Worm (Caenorhabditis elegans) whole organism, late embryonic: Measurements from ENCODE around the gene K06H7.1.

Experiments
- C38D4.7 ChIP-seq: fragments of 200-800 bp; sonication (Bioruptor generic); optimal IDR thresholded peaks from 2 replicates; lab custom pipeline; 2018; ENCODE audit warnings: mild to moderate bottlenecking, missing genetic modification characterization, moderate library complexity, missing compliant biosample characterization
- K02D7.2 ChIP-seq: sonication (generic microtip); optimal IDR thresholded peaks from 2 replicates; lab custom pipeline; 2017; ENCODE audit warnings: mild to moderate bottlenecking, missing genetic modification characterization, missing compliant biosample characterization
- T23F11.4 ChIP-seq: fragments of 200-800 bp; sonication (Bioruptor generic); optimal IDR thresholded peaks from 2 replicates; lab custom pipeline; 2018; ENCODE audit warnings: mild to moderate bottlenecking, missing genetic modification characterization, missing compliant biosample characterization
- Y22D7AL.16 ChIP-seq: sonication (generic microtip); optimal IDR thresholded peaks from 2 replicates; lab custom pipeline; 2016; ENCODE audit warnings: missing genetic modification characterization, missing compliant biosample characterization
- ahr-1 ChIP-seq: sonication (generic microtip); optimal IDR thresholded peaks from 2 replicates; lab custom pipeline; 2016; ENCODE audit warnings: missing genetic modification characterization, missing compliant biosample characterization
- ceh-14 ChIP-seq: sonication (generic microtip); optimal IDR thresholded peaks from 2 replicates; lab custom pipeline; 2016; ENCODE audit warnings: missing genotype, missing genetic modification characterization, missing compliant biosample characterization
- ceh-18 ChIP-seq: sonication (generic microtip); optimal IDR thresholded peaks from 2 replicates; lab custom pipeline; 2016; ENCODE audit warnings: missing genetic modification characterization, missing compliant biosample characterization
- ceh-19 ChIP-seq: fragments of 200-800 bp; sonication (Bioruptor generic); optimal IDR thresholded peaks from 2 replicates; lab custom pipeline; 2018; ENCODE audit warnings: mild to moderate bottlenecking, missing genetic modification characterization, missing compliant biosample characterization
- ceh-2 ChIP-seq: sonication (generic microtip); optimal IDR thresholded peaks from 2 replicates; lab custom pipeline; 2016; ENCODE audit warnings: missing genotype, missing genetic modification characterization, missing compliant biosample characterization
- ceh-22 ChIP-seq: sonication (generic microtip); optimal IDR thresholded peaks from 2 replicates; lab custom pipeline; 2017; ENCODE audit warnings: missing biosample characterization, missing genetic modification characterization
- ceh-24 ChIP-seq: sonication (generic microtip); optimal IDR thresholded peaks from 2 replicates; lab custom pipeline; 2016; ENCODE audit warnings: mild to moderate bottlenecking, missing genetic modification characterization, missing compliant biosample characterization
- ceh-30 ChIP-seq: fragments of 150-350 bp; optimal IDR thresholded peaks from 2 replicates; lab custom pipeline; 2014; ENCODE audit warnings: missing biosample characterization, missing genetic modification characterization
- ceh-31 ChIP-seq: sonication (generic microtip); optimal IDR thresholded peaks from 2 replicates; lab custom pipeline; 2016; ENCODE audit warnings: missing genetic modification characterization, missing compliant biosample characterization
- ceh-34 ChIP-seq: sonication (generic microtip); optimal IDR thresholded peaks from 2 replicates; lab custom pipeline; 2016; ENCODE audit warnings: mild to moderate bottlenecking, missing genetic modification characterization, missing compliant biosample characterization
- ceh-45 ChIP-seq: fragments of 200-800 bp; sonication (Bioruptor generic); IDR thresholded peaks from 2 replicates; pipeline ENCODE4 v1.3.6; 2022; ENCODE audit warnings: missing genetic modification reagents, missing genetic modification characterization, missing compliant biosample characterization
- ceh-48 ChIP-seq: sonication (generic microtip); optimal IDR thresholded peaks from 2 replicates; lab custom pipeline; 2016; ENCODE audit warnings: missing genetic modification characterization, inconsistent platforms, missing compliant biosample characterization
- ceh-9 ChIP-seq: sonication (generic microtip); optimal IDR thresholded peaks from 2 replicates; lab custom pipeline; 2016; ENCODE audit warnings: mild to moderate bottlenecking, missing genetic modification characterization, inconsistent platforms, missing compliant biosample characterization
- che-1 ChIP-seq: sonication (generic microtip); optimal IDR thresholded peaks from 2 replicates; lab custom pipeline; 2016; ENCODE audit warnings: mild to moderate bottlenecking, missing genetic modification characterization, missing compliant biosample characterization
- eyg-1 ChIP-seq: sonication (generic microtip); optimal IDR thresholded peaks from 2 replicates; lab custom pipeline; 2016; ENCODE audit warnings: missing genotype, missing genetic modification characterization, missing compliant biosample characterization
- fax-1 ChIP-seq: sonication (generic microtip); optimal IDR thresholded peaks from 2 replicates; lab custom pipeline; 2016; ENCODE audit warnings: missing genotype, missing genetic modification characterization, missing compliant biosample characterization
- fkh-10 ChIP-seq: fragments of 150-350 bp; optimal IDR thresholded peaks from 2 replicates; lab custom pipeline; 2014; ENCODE audit warnings: missing biosample characterization, missing genetic modification reagents, missing genetic modification characterization
- hlh-15 ChIP-seq: sonication (generic microtip); optimal IDR thresholded peaks from 2 replicates; lab custom pipeline; 2016; ENCODE audit warnings: missing genetic modification characterization, missing compliant biosample characterization
- hlh-30 ChIP-seq: sonication (generic microtip); optimal IDR thresholded peaks from 2 replicates; lab custom pipeline; 2017; ENCODE audit warnings: antibody characterized with exemption, missing genetic modification characterization, missing compliant biosample characterization; ENCODE audit not compliant: insufficient read depth
- hlh-6 ChIP-seq: sonication (generic microtip); optimal IDR thresholded peaks from 2 replicates; lab custom pipeline; 2016; ENCODE audit warnings: missing genotype, missing genetic modification characterization, missing compliant biosample characterization
- hlh-8 ChIP-seq: sonication (generic microtip); optimal IDR thresholded peaks from 2 replicates; lab custom pipeline; 2016; ENCODE audit warnings: missing genotype, missing genetic modification characterization, missing compliant biosample characterization
- lin-11 ChIP-seq: fragments of 200-800 bp; sonication (Bioruptor generic); optimal IDR thresholded peaks from 2 replicates; lab custom pipeline; 2018; ENCODE audit warnings: mild to moderate bottlenecking, missing genetic modification characterization, missing compliant biosample characterization
- madf-2 ChIP-seq: sonication (generic microtip); optimal IDR thresholded peaks from 2 replicates; lab custom pipeline; 2017; ENCODE audit warnings: missing genetic modification characterization, missing compliant biosample characterization
- nfya-1 ChIP-seq: sonication (generic microtip); optimal IDR thresholded peaks from 2 replicates; lab custom pipeline; 2017; ENCODE audit warnings: missing genetic modification characterization, mild to moderate bottlenecking, missing compliant biosample characterization, antibody characterized with exemption, moderate library complexity
- nhr-11 ChIP-seq: fragments of 150-350 bp; optimal IDR thresholded peaks from 2 replicates; lab custom pipeline; 2014; ENCODE audit warnings: missing biosample characterization, missing genetic modification characterization
- nhr-232 ChIP-seq: sonication (generic microtip); optimal IDR thresholded peaks from 2 replicates; lab custom pipeline; 2016; ENCODE audit warnings: missing genetic modification characterization, missing compliant biosample characterization
- pag-3 ChIP-seq: sonication (generic microtip); optimal IDR thresholded peaks from 2 replicates; lab custom pipeline; 2016; ENCODE audit warnings: missing compliant biosample characterization, missing genetic modification characterization, borderline replicate concordance
- pat-9 ChIP-seq: fragments of 200-800 bp; sonication (Bioruptor generic); optimal IDR thresholded peaks from 2 replicates; lab custom pipeline; 2018; ENCODE audit warnings: mild to moderate bottlenecking, missing genetic modification characterization, moderate library complexity, missing compliant biosample characterization
- pha-4 ChIP-seq: fragments of 150-350 bp; optimal IDR thresholded peaks from 2 replicates; lab custom pipeline; 2018; ENCODE audit warnings: missing biosample characterization, missing genetic modification reagents, missing genetic modification characterization
- pros-1 ChIP-seq: fragments of 150-350 bp; optimal IDR thresholded peaks from 2 replicates; lab custom pipeline; 2014; ENCODE audit warnings: missing biosample characterization, missing genetic modification reagents, missing genetic modification characterization
- rnt-1 ChIP-seq: sonication (generic microtip); optimal IDR thresholded peaks from 2 replicates; lab custom pipeline; 2016; ENCODE audit warnings: missing genetic modification characterization, missing compliant biosample characterization
- sox-2 ChIP-seq: fragments of 200-800 bp; sonication (Bioruptor generic); IDR thresholded peaks from 2 replicates; pipeline ENCODE4 v1.3.6; 2022; ENCODE audit warnings: missing genetic modification reagents, missing genetic modification characterization, missing compliant biosample characterization
- sox-4 ChIP-seq: sonication (generic microtip); optimal IDR thresholded peaks from 2 replicates; lab custom pipeline; 2017; ENCODE audit warnings: mild to moderate bottlenecking, missing genetic modification characterization, inconsistent platforms, missing compliant biosample characterization
- tbx-2 ChIP-seq: sonication (generic microtip); optimal IDR thresholded peaks from 2 replicates; lab custom pipeline; 2016; ENCODE audit warnings: missing genetic modification characterization, missing compliant biosample characterization
- ttx-3 ChIP-seq: sonication (generic microtip); optimal IDR thresholded peaks from 2 replicates; lab custom pipeline; 2016; ENCODE audit warnings: missing genetic modification reagents, missing genetic modification characterization, missing compliant biosample characterization
- unc-3 ChIP-seq, 2 experiments: fragments of 200-800 bp in 1 of 2; sonication (Bioruptor generic) in 1 of 2; sonication (generic microtip) in 1 of 2; conservative IDR thresholded peaks in 1 of 2; optimal IDR thresholded peaks in 1 of 2; 2 replicates each; pipeline versions ENCODE4 v1.3.6 to Lab custom; 2016 to 2022; ENCODE audit warnings: missing compliant biosample characterization in 2 of 2, missing genetic modification characterization in 2 of 2, missing genetic modification reagents in 1 of 2
- unc-42 ChIP-seq: sonication (generic microtip); optimal IDR thresholded peaks from 2 replicates; lab custom pipeline; 2016; ENCODE audit warnings: missing genotype, missing genetic modification characterization, missing compliant biosample characterization
- unc-55 ChIP-seq: sonication (generic microtip); optimal IDR thresholded peaks from 2 replicates; lab custom pipeline; 2017; ENCODE audit warnings: missing biosample characterization, missing genetic modification reagents, missing genetic modification characterization
- unc-86 ChIP-seq: sonication (generic microtip); optimal IDR thresholded peaks from 2 replicates; lab custom pipeline; 2016; ENCODE audit warnings: missing genetic modification characterization, missing compliant biosample characterization
- zip-5 ChIP-seq: sonication (generic microtip); optimal IDR thresholded peaks from 2 replicates; lab custom pipeline; 2016; ENCODE audit warnings: missing genetic modification characterization, missing compliant biosample characterization
- ztf-16 ChIP-seq: sonication (generic microtip); optimal IDR thresholded peaks from 2 replicates; lab custom pipeline; 2017; ENCODE audit warnings: missing genetic modification characterization, missing compliant biosample characterization

The K06H7.1 gene

ce11 chrIII:8106476-8106875 is 7.4 kb downstream of the K06H7.1 start (continued):
- TF ChIP-seq eyg-1 (tag; lab: Kevin White, UChicago) (peak; percentile 29), ceh-2 (peak; percentile 35), unc-55 (GFP tag; lab: Kevin White, UChicago) (no peak), fax-1 (tag; lab: Kevin White, UChicago) (peak; percentile 40), hlh-6 (tag; lab: Kevin White, UChicago) (peak; percentile 83), lin-11 (tag; lab: Kevin White, UChicago) (peak; percentile 71), pat-9 (tag; lab: Kevin White, UChicago) (peak; percentile 67), ceh-34 (peak; percentile 79), T23F11.4 (GFP tag; lab: Kevin White, UChicago) (peak; percentile 70), ceh-9 (tag; lab: Kevin White, UChicago) (peak; percentile 56), ceh-30 (tag; lab: Kevin White, UChicago) (peak; percentile 20), nhr-11 (tag; lab: Kevin White, UChicago) (no peak), Y22D7AL.16 (tag; lab: Kevin White, UChicago) (peak; percentile 66), ttx-3 (tag; lab: Kevin White, UChicago) (peak; percentile 58), fkh-10 (GFP tag; lab: Kevin White, UChicago) (peak; percentile 44), che-1 (tag; lab: Kevin White, UChicago) (peak; percentile 75), ztf-16 (tag; lab: Kevin White, UChicago) (peak; percentile 46), ceh-19 (GFP tag; lab: Kevin White, UChicago) (peak; percentile 71), pag-3 (tag; lab: Kevin White, UChicago) (no peak), K02D7.2 (tag; lab: Kevin White, UChicago) (peak; percentile 49), zip-5 (tag; lab: Kevin White, UChicago) (peak; percentile 36), ceh-14 (tag; lab: Kevin White, UChicago) (peak; percentile 69), rnt-1 (no peak), ceh-48 (tag; lab: Kevin White, UChicago) (peak; percentile 54), unc-42 (peak; percentile 53), nhr-232 (tag; lab: Kevin White, UChicago) (peak; percentile 63), pha-4 (no peak), sox-4 (tag; lab: Kevin White, UChicago) (peak; percentile 67), unc-86 (tag; lab: Kevin White, UChicago) (peak; percentile 66), sox-2 (peak; percentile 67), ahr-1 (peak; percentile 37), hlh-8 (tag; lab: Kevin White, UChicago) (peak; percentile 17)

- TF ChIP-seq ceh-14 (tag; lab: Kevin White, UChicago) (no peak), ceh-9 (tag; lab: Kevin White, UChicago) (no peak), pros-1 (tag; lab: Kevin White, UChicago) (no peak), ceh-24 (tag; lab: Kevin White, UChicago) (no peak), tbx-2 (tag; lab: Kevin White, UChicago) (no peak), hlh-30 (no peak), nhr-232 (tag; lab: Kevin White, UChicago) (no peak), unc-3 (GFP tag; conservative IDR thresholded peaks at IDR 0.05; lab: Robert Waterston, UW) (no peak), unc-3 (tag; optimal IDR thresholded peaks at IDR 0.05; lab: Kevin White, UChicago) (no peak), zip-5 (tag; lab: Kevin White, UChicago) (no peak)
- TF ChIP-seq, all 69 proteins: peak for 0
Observed at ce11 chrIII:8108490-8108889, 9.4 kb downstream of the K06H7.1 start, which contains the start of gene C14B9.3. C14B9.3 (plus strand) TSS chrIII:8108790.

ce11 chrIII:8109459-8110057 is 10.4 kb downstream of the K06H7.1 start:
- TF ChIP-seq ahr-1, result peak; percentile 44
- TF ChIP-seq sox-4 (tag; lab: Kevin White, UChicago), result peak; percentile 57
- peak; percentile 57 for TF ChIP-seq ceh-18 (tag; lab: Kevin White, UChicago)
- peak; percentile 78 for TF ChIP-seq nhr-232 (tag; lab: Kevin White, UChicago)
- peak; percentile 72 for TF ChIP-seq che-1 (tag; lab: Kevin White, UChicago)
- peak; percentile 53; the same call in 1 of the 2 replicates for TF ChIP-seq ceh-45 (GFP tag; lab: Robert Waterston, UW)
- no peak for TF ChIP-seq nhr-11 (tag; lab: Kevin White, UChicago)
- TF ChIP-seq hlh-15 (tag; lab: Kevin White, UChicago), result peak; percentile 58
- TF ChIP-seq nfya-1 (tag; lab: Kevin White, UChicago), result peak; percentile 62
- no peak for TF ChIP-seq ceh-30 (tag; lab: Kevin White, UChicago)
- TF ChIP-seq T23F11.4 (GFP tag; lab: Kevin White, UChicago), result peak; percentile 60
- peak; percentile 72 for TF ChIP-seq C38D4.7 (GFP tag; lab: Kevin White, UChicago)
- TF ChIP-seq rnt-1, result peak; percentile 63
- TF ChIP-seq madf-2 (tag; lab: Kevin White, UChicago), result peak; percentile 75
- TF ChIP-seq fax-1 (tag; lab: Kevin White, UChicago), result peak; percentile 69
- TF ChIP-seq ceh-31 (tag; lab: Kevin White, UChicago), result peak; percentile 52
- no peak for TF ChIP-seq pag-3 (tag; lab: Kevin White, UChicago)
- TF ChIP-seq ceh-14 (tag; lab: Kevin White, UChicago), result peak; percentile 23
- peak; percentile 28 for TF ChIP-seq K02D7.2 (tag; lab: Kevin White, UChicago)
- TF ChIP-seq pat-9 (tag; lab: Kevin White, UChicago), result peak; percentile 69
- peak; percentile 72 for TF ChIP-seq tbx-2 (tag; lab: Kevin White, UChicago)
- peak; percentile 54 for TF ChIP-seq lin-11 (tag; lab: Kevin White, UChicago)
- TF ChIP-seq ceh-22 (tag; lab: Kevin White, UChicago), result no peak
